Worm (Caenorhabditis elegans): ENCODE measurements around the gene F35H10.6.

F35H10.6 gene

ce11 chrIV:8252856-8253255 lies 46.9 kb upstream of the F35H10.6 start (continued):
- TF ChIP-seq nfyb-1 (GFP tag; IDR thresholded peaks at IDR 0.05): peak; percentile 86
- TF ChIP-seq sptf-2 (GFP tag; optimal IDR thresholded peaks at IDR 0.05): peak; percentile 76
- TF ChIP-seq zfh-2 (GFP tag; conservative IDR thresholded peaks at IDR 0.05): no peak

ce11 chrIV:8254193-8254592 lies 45.5 kb upstream of the F35H10.6 start:
- no peak for TF ChIP-seq snpc-1.3 (tag; optimal IDR thresholded peaks at IDR 0.05; ENCODE audit: insufficient read depth)
- no peak for TF ChIP-seq athp-1 (tag; optimal IDR thresholded peaks at IDR 0.05)
- TF ChIP-seq let-607 (tag; optimal IDR thresholded peaks at IDR 0.05): no peak
- no peak for TF ChIP-seq T26A5.8 (tag; optimal IDR thresholded peaks at IDR 0.05)
- no peak for TF ChIP-seq somi-1 (GFP tag; optimal IDR thresholded peaks at IDR 0.05)
- no peak for TF ChIP-seq hsf-1 (GFP tag; IDR thresholded peaks at IDR 0.05)
- no peak for TF ChIP-seq madf-8 (GFP tag; conservative IDR thresholded peaks at IDR 0.05)
- TF ChIP-seq K12H6.12 (tag; optimal IDR thresholded peaks at IDR 0.05): no peak
- no peak for TF ChIP-seq ztf-18 (tag; optimal IDR thresholded peaks at IDR 0.05)
- TF ChIP-seq rec-8 (tag; optimal IDR thresholded peaks at IDR 0.05): no peak
- TF ChIP-seq F57C9.4 (tag; optimal IDR thresholded peaks at IDR 0.05): no peak
- no peak for TF ChIP-seq bed-1 (GFP tag; IDR thresholded peaks at IDR 0.05)
- no peak for TF ChIP-seq dpl-1 (GFP tag; optimal IDR thresholded peaks at IDR 0.05)
- no peak for TF ChIP-seq madf-10 (tag; optimal IDR thresholded peaks at IDR 0.05)
- no peak for TF ChIP-seq cebp-1 (GFP tag; IDR thresholded peaks at IDR 0.05)
- no peak for TF ChIP-seq cebp-1 (tag; optimal IDR thresholded peaks at IDR 0.05)
- no peak for TF ChIP-seq snpc-4 (GFP tag; optimal IDR thresholded peaks at IDR 0.05)
- TF ChIP-seq snpc-4 (tag; optimal IDR thresholded peaks at IDR 0.05): no peak
- TF ChIP-seq lin-40 (tag; optimal IDR thresholded peaks at IDR 0.05): no peak

- peak; percentile 22 for TF ChIP-seq nhr-80 (tag; optimal IDR thresholded peaks at IDR 0.05)
- no peak for TF ChIP-seq K12H6.12 (tag; optimal IDR thresholded peaks at IDR 0.05)
Observed at ce11 chrIV:8255221-8255620, 44.5 kb upstream of the F35H10.6 start.

ce11 chrIV:8259904-8260303 lies 39.8 kb upstream of the F35H10.6 start, which contains the start of gene K07H8.7:
Gene K07H8.7 (minus strand): TSS chrIV:8260004.
- TF ChIP-seq pbrm-1 (GFP tag; IDR thresholded peaks at IDR 0.05) (no peak), F33H1.4 (GFP tag; IDR thresholded peaks at IDR 0.05) (no peak), hlh-26 (GFP tag; conservative IDR thresholded peaks at IDR 0.05) (no peak), Y53F4B.3 (GFP tag; IDR thresholded peaks at IDR 0.05) (no peak), rpc-1 (optimal IDR thresholded peaks at IDR 0.05) (no peak), rpc-1 (tag; optimal IDR thresholded peaks at IDR 0.05) (no peak), mel-28 (tag; optimal IDR thresholded peaks at IDR 0.05; ENCODE audit: borderline replicate concordance) (no peak), ama-1 (optimal IDR thresholded peaks at IDR 0.05) (no peak), ama-1 (GFP tag; optimal IDR thresholded peaks at IDR 0.05) (no peak), F37B4.10 (GFP tag; IDR thresholded peaks at IDR 0.05) (no peak), tbp1 (GFP tag; optimal IDR thresholded peaks at IDR 0.05) (no peak), B0261.1 (tag; optimal IDR thresholded peaks at IDR 0.05) (no peak), ceh-91 (GFP tag; IDR thresholded peaks at IDR 0.05) (no peak), F55B11.4 (tag; optimal IDR thresholded peaks at IDR 0.05; ENCODE audit: borderline replicate concordance, insufficient read depth) (no peak), Y56A3A.18 (GFP tag; IDR thresholded peaks at IDR 0.05) (no peak)

All from whole organism, young adult.